Worm (Caenorhabditis elegans): Measurements from ENCODE around the gene Y32F6B.1.

DNA sequence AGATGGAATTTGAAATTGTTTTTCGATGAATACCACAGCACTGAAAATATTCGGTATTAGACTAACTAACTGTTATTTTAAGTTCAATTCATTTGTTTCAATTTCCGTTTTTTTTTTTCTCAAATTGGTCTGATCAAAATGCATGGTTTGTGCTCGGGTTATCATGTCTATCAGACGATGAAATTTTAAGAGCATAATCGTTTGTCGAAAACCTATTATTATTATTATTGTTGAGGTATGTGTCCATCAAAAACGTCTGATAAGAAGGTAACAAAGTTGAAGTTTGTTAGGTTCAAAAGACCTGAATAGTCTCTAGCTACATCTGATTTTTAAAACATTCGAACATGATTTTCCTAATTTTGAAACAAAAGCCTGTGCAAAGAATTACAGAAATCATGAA is 545 bp downstream of the Y32F6B.1 start:
- TF ChIP-seq ceh-18 (tag; optimal IDR thresholded peaks at IDR 0.05) (no peak), fkh-6 (tag; optimal IDR thresholded peaks at IDR 0.05) (no peak), ceh-9 (tag; optimal IDR thresholded peaks at IDR 0.05) (no peak), ref-2 (tag; optimal IDR thresholded peaks at IDR 0.05) (no peak), fax-1 (tag; optimal IDR thresholded peaks at IDR 0.05) (no peak), hlh-8 (tag; optimal IDR thresholded peaks at IDR 0.05) (no peak), fkh-10 (GFP tag; optimal IDR thresholded peaks at IDR 0.05) (no peak), nhr-11 (tag; optimal IDR thresholded peaks at IDR 0.05) (no peak), pax-1 (tag; optimal IDR thresholded peaks at IDR 0.05) (no peak)

Measured in whole organism, late embryonic.